Worm (Caenorhabditis elegans): ENCODE measurements around the gene ncs-4.

ncs-4 gene

DNA sequence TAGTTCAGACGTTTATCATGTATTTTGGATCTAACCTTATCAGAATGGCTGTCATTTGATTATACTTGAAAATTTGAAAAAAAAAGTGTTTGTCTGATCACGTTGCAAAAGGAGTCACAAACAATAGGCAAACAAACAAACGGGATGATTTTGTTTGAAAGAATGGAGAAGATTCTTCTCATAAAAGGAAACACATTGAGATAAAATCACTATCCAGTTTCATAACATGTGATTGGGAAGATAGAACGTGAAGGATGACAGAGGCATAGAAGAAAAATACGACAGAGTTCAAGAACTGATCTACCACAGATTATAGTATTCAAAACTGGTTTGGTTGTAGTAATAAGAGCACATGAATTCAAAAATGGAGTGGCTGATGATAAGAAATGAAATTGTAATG is 42.5 kb downstream of the ncs-4 start, which contains the start of gene F44A6.5 (continued):
- TF ChIP-seq nhr-28 (tag; optimal IDR thresholded peaks at IDR 0.05), result peak; percentile 89
- TF ChIP-seq nhr-102 (tag; optimal IDR thresholded peaks at IDR 0.05), result peak; percentile 57
- TF ChIP-seq mdl-1 (tag; optimal IDR thresholded peaks at IDR 0.05), result peak in 1 of 2 experiments; percentile 85
- no peak for TF ChIP-seq unc-39 (tag; optimal IDR thresholded peaks at IDR 0.05)
- peak in 1 of 2 experiments; percentile 71 for TF ChIP-seq hif-1 (tag; optimal IDR thresholded peaks at IDR 0.05)
- TF ChIP-seq ceh-32 (tag; optimal IDR thresholded peaks at IDR 0.05; ENCODE audit: poor library complexity), result no peak
- no peak for TF ChIP-seq zip-11 (GFP tag; IDR thresholded peaks at IDR 0.05)
- 0 out of 2 replicates have a peak, but pooled peaks have one; percentile 33 for TF ChIP-seq mdt-29 (GFP tag; IDR thresholded peaks at IDR 0.05)

DNA sequence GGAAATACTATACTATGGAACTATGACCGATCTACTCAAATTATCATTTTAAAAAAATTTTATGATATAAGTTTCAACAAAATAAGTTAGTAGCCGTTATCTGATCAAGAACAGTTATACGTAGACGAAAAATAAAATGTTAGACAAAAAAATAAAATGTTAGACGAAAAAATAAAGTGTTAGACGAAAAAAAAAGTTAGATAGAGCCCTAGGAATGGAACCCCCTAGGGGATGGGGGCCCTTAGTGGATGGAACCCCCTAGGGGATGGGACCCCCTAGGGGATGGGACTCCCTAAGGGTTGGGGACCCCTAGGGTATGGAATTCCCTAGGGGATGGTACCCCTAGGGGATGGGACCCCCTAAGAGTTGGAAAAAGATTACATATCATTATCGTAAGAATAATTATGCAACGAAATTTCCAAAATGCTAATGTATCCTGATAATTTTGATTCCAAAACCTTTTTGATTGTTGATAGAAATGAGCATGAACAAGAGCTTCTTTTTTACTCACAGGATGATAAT is 42.9 kb downstream of the ncs-4 start:
- peak; percentile 41 for TF ChIP-seq set-16 (GFP tag; IDR thresholded peaks at IDR 0.05)
- no peak for TF ChIP-seq Y5F2A.4 (GFP tag; optimal IDR thresholded peaks at IDR 0.05)
- TF ChIP-seq lin-39 (tag; optimal IDR thresholded peaks at IDR 0.05), result no peak
- no peak for TF ChIP-seq lim-7 (GFP tag; IDR thresholded peaks at IDR 0.05)
- TF ChIP-seq nhr-41 (GFP tag; IDR thresholded peaks at IDR 0.05), result no peak
- TF ChIP-seq egl-43 (GFP tag; IDR thresholded peaks at IDR 0.05), result peak; percentile 22; the same call in 1 of the 2 replicates
- TF ChIP-seq pha-4 (GFP tag; IDR thresholded peaks at IDR 0.05), result no peak; the same call in 1 of the 2 replicates
- TF ChIP-seq pha-4 (tag; optimal IDR thresholded peaks at IDR 0.05), result no peak
- no peak for TF ChIP-seq nhr-111 (GFP tag; optimal IDR thresholded peaks at IDR 0.05)
- no peak for TF ChIP-seq dve-1 (tag; optimal IDR thresholded peaks at IDR 0.05; ENCODE audit: insufficient read depth)
- no peak for TF ChIP-seq ceh-20 (GFP tag; IDR thresholded peaks at IDR 0.05)
- no peak for TF ChIP-seq spr-3 (GFP tag; optimal IDR thresholded peaks at IDR 0.05)
- TF ChIP-seq lir-3 (tag; optimal IDR thresholded peaks at IDR 0.05), result no peak
- no peak for TF ChIP-seq duxl-1 (tag; optimal IDR thresholded peaks at IDR 0.05; ENCODE audit: poor library complexity)
- peak; percentile 70; the same call in 1 of the 2 replicates for TF ChIP-seq tag-97 (GFP tag; IDR thresholded peaks at IDR 0.05)
- no peak for TF ChIP-seq F37D6.2 (tag; optimal IDR thresholded peaks at IDR 0.05)
- TF ChIP-seq nhr-237 (tag; optimal IDR thresholded peaks at IDR 0.05), result no peak
- TF ChIP-seq spr-1 (tag; optimal IDR thresholded peaks at IDR 0.05), result no peak
- TF ChIP-seq dmd-8 (GFP tag; IDR thresholded peaks at IDR 0.05), result no peak
- no peak for TF ChIP-seq nhr-28 (tag; optimal IDR thresholded peaks at IDR 0.05)
- no peak for TF ChIP-seq mes-2 (tag; optimal IDR thresholded peaks at IDR 0.05; ENCODE audit: poor library complexity, severe bottlenecking)
- no peak for TF ChIP-seq saeg-2 (GFP tag; IDR thresholded peaks at IDR 0.05)
- no peak for TF ChIP-seq snpc-1.2 (GFP tag; IDR thresholded peaks at IDR 0.05)
- no peak for TF ChIP-seq gei-8 (GFP tag; optimal IDR thresholded peaks at IDR 0.05)

DNA sequence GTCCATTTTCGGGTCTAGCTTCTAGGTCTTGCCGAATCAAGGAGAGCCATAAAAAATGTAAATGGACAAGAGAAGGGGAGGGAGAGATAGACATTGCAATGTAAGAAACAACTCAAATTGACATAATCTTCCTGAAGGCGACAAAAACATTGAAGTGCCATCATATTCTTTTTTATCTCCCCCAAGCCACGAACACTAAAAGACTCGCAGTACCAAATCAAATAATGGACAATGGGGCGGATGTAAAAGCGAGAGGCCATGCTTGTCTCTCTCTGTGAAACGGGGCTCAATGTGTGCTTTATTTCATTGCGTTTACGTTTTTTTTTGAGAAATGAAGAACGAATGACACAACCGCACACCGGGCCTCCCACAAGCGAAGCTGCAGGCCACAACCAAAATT is 49.5 kb downstream of the ncs-4 start:
- peak; percentile 68 for TF ChIP-seq fkh-10 (GFP tag; optimal IDR thresholded peaks at IDR 0.05)
- TF ChIP-seq spr-1 (tag; optimal IDR thresholded peaks at IDR 0.05), result no peak
- no peak for TF ChIP-seq F37D6.2 (tag; optimal IDR thresholded peaks at IDR 0.05)
- TF ChIP-seq aly-2 (tag; optimal IDR thresholded peaks at IDR 0.05), result no peak

DNA sequence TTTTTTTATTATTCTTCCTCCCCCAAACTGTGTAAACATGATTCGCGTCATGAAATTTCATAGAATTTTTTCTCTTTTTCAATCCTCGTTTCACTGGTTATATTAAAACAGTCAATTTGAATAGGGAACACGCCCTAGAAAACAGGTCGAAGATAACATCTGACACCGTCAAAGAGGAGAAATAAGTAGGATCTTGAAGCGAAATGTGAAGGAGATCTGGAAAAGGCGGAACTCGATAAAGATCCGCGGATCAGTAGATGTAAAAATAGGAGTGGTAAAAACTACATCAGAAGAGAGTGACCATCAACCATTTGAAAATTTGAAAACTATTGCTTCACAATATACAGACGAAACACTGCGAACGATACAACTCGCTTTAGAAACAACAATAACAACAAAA is 50.9 kb downstream of the ncs-4 start:
- TF ChIP-seq php-3 (GFP tag; IDR thresholded peaks at IDR 0.05), result no peak
- no peak for TF ChIP-seq Y75B8A.6 (GFP tag; IDR thresholded peaks at IDR 0.05)
- no peak for TF ChIP-seq nhr-42 (GFP tag; IDR thresholded peaks at IDR 0.05)
